Fruit fly (Drosophila melanogaster): ENCODE data around the gene RpL10Ab.
A peak's percentile ranks its signal among the peaks of the same experiment; 100 is the strongest.

DNA sequence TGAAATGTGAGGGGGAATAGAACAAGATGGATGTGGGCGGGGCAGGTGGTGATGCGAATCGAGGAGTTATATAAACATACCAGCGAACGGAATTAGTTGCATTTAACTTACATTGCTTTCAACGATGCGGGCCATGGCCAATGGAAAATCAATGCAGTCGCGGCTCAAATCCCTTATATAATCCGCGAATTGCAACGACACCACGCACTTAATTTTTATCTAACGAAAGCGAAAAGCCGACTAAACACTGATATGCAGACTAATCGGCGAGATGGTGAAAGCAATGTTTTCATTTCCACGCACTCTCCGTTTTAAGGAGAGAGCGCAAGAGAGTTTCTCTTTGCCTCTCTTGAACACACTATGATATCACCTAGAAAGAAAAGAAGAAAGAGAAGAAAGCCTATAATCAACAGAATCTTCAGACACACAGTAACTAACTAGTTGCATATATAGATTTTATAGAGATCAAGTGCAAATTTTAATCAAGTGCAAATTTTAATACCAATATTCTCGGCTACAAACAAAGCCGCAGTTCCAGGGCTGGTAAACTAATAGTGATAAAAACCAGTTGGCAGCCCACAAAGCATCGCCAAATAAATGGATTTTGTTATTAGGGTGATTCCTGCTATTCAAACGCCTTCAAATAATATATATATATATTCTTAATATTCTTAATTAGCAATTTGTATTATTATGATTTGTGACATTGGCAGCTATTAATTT, 767 bp upstream of the RpL10Ab start, which contains the start of the genes CG11597 and CG5946:
- TF ChIP-seq achi (GFP tag; optimal IDR thresholded peaks at IDR 0.05) (no peak), CG3032 (tag; optimal IDR thresholded peaks at IDR 0.05) (no peak), CG11294 (GFP tag; IDR thresholded peaks at IDR 0.05) (no peak), cyc (GFP tag; optimal IDR thresholded peaks at IDR 0.05) (peak; percentile 13), CG8632 (GFP tag; optimal IDR thresholded peaks at IDR 0.05) (no peak), CG10631 (GFP tag; optimal IDR thresholded peaks at IDR 0.05) (no peak), CG3919 (GFP tag; optimal IDR thresholded peaks at IDR 0.05) (no peak), CG4318 (GFP tag; optimal IDR thresholded peaks at IDR 0.05) (no peak), Met (GFP tag; optimal IDR thresholded peaks at IDR 0.05) (no peak), CG6276 (GFP tag; optimal IDR thresholded peaks at IDR 0.05) (peak; percentile 46), Hr38 (GFP tag; optimal IDR thresholded peaks at IDR 0.05) (no peak), Eip93F (GFP tag; optimal IDR thresholded peaks at IDR 0.05) (no peak), CG10669 (GFP tag; optimal IDR thresholded peaks at IDR 0.05) (no peak)
